Worm (Caenorhabditis elegans): ENCODE data around the gene cutl-27.

DNA sequence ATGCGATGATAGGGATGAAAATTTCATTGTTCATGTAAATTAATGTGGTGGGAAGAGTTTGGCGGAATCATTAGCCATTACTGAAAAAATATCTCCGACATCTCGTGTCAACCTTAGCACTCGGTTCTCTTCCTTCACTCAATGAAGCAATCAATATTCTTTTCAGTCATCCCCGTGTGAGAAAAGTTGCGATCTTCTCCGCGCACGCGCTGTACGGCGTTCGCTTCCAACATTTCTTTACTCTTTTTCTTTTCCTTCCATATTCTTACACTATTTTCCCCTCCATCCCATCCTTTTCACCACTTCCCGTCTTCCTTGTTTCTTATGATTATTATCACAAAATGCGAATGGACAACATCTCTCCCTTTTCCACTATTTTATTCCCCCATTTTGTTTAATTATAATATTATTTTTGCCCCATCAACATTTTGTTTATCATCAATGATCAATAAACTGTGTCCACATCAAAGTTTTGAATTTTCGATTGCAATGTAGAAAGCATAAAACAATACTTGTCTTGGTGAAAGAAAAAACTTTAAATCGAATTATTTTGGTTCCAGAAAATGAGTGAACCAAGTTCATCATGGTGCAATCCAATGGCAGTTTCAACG, 18.2 kb upstream of the cutl-27 start, which contains the start of gene mob-1:
- TF ChIP-seq ZK546.5 (tag; optimal IDR thresholded peaks at IDR 0.05) (no peak), nhr-6 (tag; optimal IDR thresholded peaks at IDR 0.05) (no peak), ceh-32 (tag; optimal IDR thresholded peaks at IDR 0.05; ENCODE audit: poor library complexity) (no peak), lin-38 (GFP tag; IDR thresholded peaks at IDR 0.05) (peak; percentile 39)
